Worm (Caenorhabditis elegans) whole organism, dauer: ENCODE results near the gene cnep-1.

ENCODE experiments used
- unc-62 ChIP-seq: sonication (generic microtip); optimal IDR thresholded peaks from 2 replicates; lab custom pipeline; 2017; ENCODE audit warnings: missing biosample characterization, missing genetic modification reagents, missing genetic modification characterization

Gene cnep-1

ce11 chrII:7301670-7302151 lies 8.4 kb upstream of the cnep-1 start, which contains the start of gene cul-4:
cul-4 (plus strand) TSS chrII:7302101.
- TF ChIP-seq unc-62 (GFP tag; lab: Kevin White, UChicago) = no peak

DNA sequence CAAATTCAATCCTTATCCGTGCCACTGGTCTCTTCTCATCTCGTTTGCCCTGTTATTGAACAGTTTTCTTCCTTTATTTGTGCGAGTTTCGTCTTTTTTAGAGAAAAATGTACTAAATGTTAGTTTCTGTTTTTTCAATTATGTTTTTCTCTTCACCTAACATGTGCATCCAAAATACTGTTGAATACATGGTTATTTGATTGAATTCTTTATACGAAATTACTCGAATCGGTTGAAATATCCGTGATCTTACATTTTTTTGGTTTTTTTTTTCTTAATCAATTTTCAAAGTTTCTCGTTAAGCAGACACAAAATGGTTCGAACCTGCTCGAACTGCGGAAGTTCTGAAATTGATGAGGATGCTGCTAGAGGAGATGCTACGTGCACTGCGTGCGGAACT lies 4.6 kb upstream of the cnep-1 start, which contains the start of gene brf-1:
Gene brf-1, plus strand, starts transcription at position 301 of the 400 bp plus-strand sequence.
- TF ChIP-seq unc-62 (GFP tag; lab: Kevin White, UChicago) = no peak

- TF ChIP-seq unc-62 (GFP tag; lab: Kevin White, UChicago) = no peak
Observed at ce11 chrII:7314083-7314482, 3.9 kb downstream of the cnep-1 start, which contains the start of gene F45E12.6. F45E12.6 (minus strand) TSS chrII:7314183.

ce11 chrII:7317468-7317867 lies 7.3 kb downstream of the cnep-1 start, which contains the start of gene F21D12.2:
F21D12.2 (plus strand) TSS chrII:7317768.
- no peak for TF ChIP-seq unc-62 (GFP tag; lab: Kevin White, UChicago)

ce11 chrII:7319471-7319870 lies 9.3 kb downstream of the cnep-1 start:
- no peak for TF ChIP-seq unc-62 (GFP tag; lab: Kevin White, UChicago)

DNA sequence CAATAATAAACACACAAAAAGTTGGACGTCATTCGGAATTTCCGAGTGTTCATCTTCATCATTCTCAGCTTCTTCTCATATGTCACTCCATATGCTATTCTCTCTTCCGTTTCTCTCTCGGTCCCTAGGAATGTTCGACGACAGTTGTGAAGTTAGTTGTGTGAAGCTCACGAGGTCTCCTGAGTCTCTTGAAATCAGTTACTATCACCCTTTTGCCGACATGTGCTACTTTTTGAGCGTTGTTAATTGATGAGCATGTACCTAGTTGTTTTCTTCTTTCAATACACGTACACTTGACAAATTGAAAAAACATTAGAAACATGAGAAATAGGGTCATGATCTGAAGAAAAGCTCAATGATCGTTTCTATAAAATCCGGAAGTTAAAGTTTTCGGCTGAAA lies 13.2 kb downstream of the cnep-1 start:
- TF ChIP-seq unc-62 (GFP tag; lab: Kevin White, UChicago) = no peak

- TF ChIP-seq unc-62 (GFP tag; lab: Kevin White, UChicago) = no peak
Observed at ce11 chrII:7323925-7324324, 13.8 kb downstream of the cnep-1 start, which contains the start of gene F21D12.3. F21D12.3 (minus strand) TSS chrII:7324025.

- no peak for TF ChIP-seq unc-62 (GFP tag; lab: Kevin White, UChicago)
Observed at ce11 chrII:7325063-7325480, 14.9 kb downstream of the cnep-1 start.

DNA sequence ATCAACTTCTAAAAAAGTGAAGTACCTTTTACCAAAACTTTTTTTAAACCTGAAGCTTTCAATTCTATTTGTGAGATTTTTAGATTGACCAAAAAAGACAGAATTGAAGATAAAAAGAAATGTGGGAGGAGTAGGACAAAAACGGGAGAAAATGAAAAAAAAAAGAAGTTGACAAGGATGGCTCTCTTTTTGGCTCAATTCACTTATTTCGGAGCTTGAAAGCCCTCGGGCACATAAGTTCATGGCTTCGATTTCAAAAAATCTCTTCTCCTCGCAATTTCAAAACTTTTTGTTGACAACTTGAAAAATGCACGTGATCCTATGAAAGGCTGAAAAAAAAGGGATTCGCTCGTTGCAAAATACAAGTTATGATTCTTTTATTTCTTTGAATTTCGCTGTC lies 16.1 kb downstream of the cnep-1 start:
- TF ChIP-seq unc-62 (GFP tag; lab: Kevin White, UChicago) = no peak

DNA sequence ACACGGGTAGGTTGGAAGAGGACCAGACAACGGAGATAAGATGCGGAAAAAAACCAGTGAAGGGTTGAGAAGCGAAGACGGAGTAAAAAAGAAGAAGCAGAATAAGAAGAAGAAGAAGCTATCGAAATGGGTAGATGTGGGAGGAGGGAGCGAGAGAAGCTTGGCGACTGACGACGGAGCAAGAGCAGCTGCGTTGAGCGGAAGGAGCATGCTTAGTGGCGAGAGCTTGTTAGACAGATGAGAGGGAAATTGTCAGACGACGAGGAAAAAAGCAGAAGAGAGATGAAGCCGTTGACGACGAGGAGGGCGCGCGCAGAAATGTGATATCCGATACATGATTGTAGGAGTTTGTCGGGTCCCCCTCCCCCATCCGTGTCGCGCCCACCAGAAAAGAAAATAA lies 16.8 kb downstream of the cnep-1 start:
- TF ChIP-seq unc-62 (GFP tag; lab: Kevin White, UChicago) = no peak

ce11 chrII:7331224-7331623 lies 21.1 kb downstream of the cnep-1 start, which contains the start of gene npax-1:
npax-1 (minus strand) TSS chrII:7331324.
- no peak for TF ChIP-seq unc-62 (GFP tag; lab: Kevin White, UChicago)

ce11 chrII:7337469-7337893 lies 27.3 kb downstream of the cnep-1 start:
- TF ChIP-seq unc-62 (GFP tag; lab: Kevin White, UChicago) = no peak

- TF ChIP-seq unc-62 (GFP tag; lab: Kevin White, UChicago) = no peak
Observed at ce11 chrII:7338995-7339394, 28.8 kb downstream of the cnep-1 start, which contains the start of gene nhr-21. nhr-21 (plus strand) TSS chrII:7339229.

DNA sequence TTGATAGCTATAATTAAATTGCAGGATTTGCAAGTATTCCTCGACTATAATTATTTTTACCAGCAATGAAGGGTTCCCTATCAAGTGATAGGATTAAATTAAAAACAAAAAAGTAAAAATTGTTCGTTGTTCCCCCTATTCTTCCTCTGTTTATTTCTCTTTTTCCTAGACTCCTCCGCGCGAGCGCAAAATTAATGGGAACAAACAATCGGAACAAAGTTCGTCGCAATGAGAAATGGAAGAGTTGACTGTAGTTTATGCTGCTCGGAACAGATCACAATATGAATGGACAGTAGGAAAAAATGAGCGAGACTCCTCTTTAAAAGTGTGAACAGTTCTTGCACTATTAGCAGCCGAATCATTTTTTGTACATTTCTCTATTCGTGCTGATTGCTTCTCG lies 30.6 kb downstream of the cnep-1 start:
- TF ChIP-seq unc-62 (GFP tag; lab: Kevin White, UChicago) = no peak

DNA sequence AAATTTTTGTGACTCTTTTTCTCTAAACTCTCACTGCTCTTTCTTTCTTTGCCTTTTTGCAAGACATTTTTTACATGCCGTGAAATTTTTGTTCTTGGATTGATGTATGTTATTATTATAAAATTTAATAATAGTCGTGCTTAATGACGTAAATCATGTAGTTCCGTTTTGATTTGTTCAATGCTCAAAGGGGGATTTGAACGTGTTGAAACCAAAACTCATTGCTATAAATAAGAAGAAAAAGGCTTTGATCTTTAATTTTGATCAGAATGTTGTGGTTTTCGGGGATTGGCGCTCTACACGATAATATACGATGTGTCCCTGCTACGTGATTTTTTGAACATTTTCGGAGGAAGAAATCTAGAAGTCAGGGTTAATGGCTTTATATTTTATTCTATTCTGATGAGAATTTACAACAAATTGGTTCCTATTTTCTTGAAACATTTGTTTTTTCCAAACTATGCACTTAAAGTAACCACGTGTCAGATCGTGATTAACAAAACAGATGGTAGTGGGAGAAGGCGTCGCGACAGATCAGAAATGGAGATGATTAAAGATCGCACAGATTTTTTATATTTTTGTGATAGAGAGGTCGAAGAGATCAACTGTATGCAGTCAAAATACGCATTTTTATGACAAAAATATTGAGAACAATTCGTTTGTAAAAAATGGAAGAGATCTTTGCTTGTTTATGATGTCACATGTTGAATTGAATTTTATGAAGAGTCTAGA lies 31.6 kb downstream of the cnep-1 start:
- no peak for TF ChIP-seq unc-62 (GFP tag; lab: Kevin White, UChicago)

ce11 chrII:7342884-7343283 lies 32.7 kb downstream of the cnep-1 start:
- TF ChIP-seq unc-62 (GFP tag; lab: Kevin White, UChicago) = no peak

DNA sequence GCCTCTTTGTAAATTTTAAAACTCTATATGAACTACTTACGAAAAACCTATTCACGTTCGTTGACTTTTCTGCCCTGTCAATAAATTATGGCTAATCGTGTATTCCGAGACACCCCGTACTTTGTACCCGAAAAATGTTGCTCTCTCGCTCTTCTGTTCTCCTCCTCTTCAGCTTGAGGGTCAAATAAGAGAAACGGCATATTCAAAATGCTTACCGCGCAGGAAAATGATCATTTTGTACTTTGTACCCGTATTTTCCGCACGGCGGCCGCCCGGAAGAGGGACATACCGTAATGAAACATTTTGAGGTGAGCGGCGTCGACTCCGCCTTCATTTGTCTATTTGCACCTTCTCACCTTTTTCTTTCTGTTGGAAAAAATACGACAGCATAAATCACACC lies 33.5 kb downstream of the cnep-1 start:
- TF ChIP-seq unc-62 (GFP tag; lab: Kevin White, UChicago) = no peak
